Worm (Caenorhabditis elegans): ENCODE results near the gene C28H8.2.

The C28H8.2 gene

ce11 chrIII:5908408-5908807 is 11.7 kb upstream of the C28H8.2 start, which contains the start of gene C28H8.3:
Gene C28H8.3, plus strand, starts transcription at chrIII:5908700.
- no peak for TF ChIP-seq mab-5 (tag; optimal IDR thresholded peaks at IDR 0.05)
- TF ChIP-seq nhr-76 (tag; optimal IDR thresholded peaks at IDR 0.05), result no peak
- TF ChIP-seq sptf-1 (tag; optimal IDR thresholded peaks at IDR 0.05), result no peak
- no peak for TF ChIP-seq bed-3 (GFP tag; optimal IDR thresholded peaks at IDR 0.05)
- TF ChIP-seq unc-39 (tag; optimal IDR thresholded peaks at IDR 0.05), result no peak
- TF ChIP-seq ztf-11 (tag; optimal IDR thresholded peaks at IDR 0.05), result no peak
- TF ChIP-seq tbx-8 (GFP tag; optimal IDR thresholded peaks at IDR 0.05), result no peak
- TF ChIP-seq drap-1 (GFP tag; optimal IDR thresholded peaks at IDR 0.05), result no peak
- TF ChIP-seq unc-62 (GFP tag; optimal IDR thresholded peaks at IDR 0.05), result no peak
- no peak for TF ChIP-seq nhr-28 (tag; optimal IDR thresholded peaks at IDR 0.05)
- TF ChIP-seq nhr-237 (tag; optimal IDR thresholded peaks at IDR 0.05), result no peak
- no peak for TF ChIP-seq mls-2 (tag; optimal IDR thresholded peaks at IDR 0.05)
- TF ChIP-seq hlh-1 (tag; optimal IDR thresholded peaks at IDR 0.05), result no peak
- no peak for TF ChIP-seq lsy-2 (tag; optimal IDR thresholded peaks at IDR 0.05)

- no peak for TF ChIP-seq zip-8 (tag; optimal IDR thresholded peaks at IDR 0.05)
- no peak for TF ChIP-seq elt-3 (tag; optimal IDR thresholded peaks at IDR 0.05)
- no peak for TF ChIP-seq unc-39 (tag; optimal IDR thresholded peaks at IDR 0.05)
- TF ChIP-seq lin-13 (tag; optimal IDR thresholded peaks at IDR 0.05), result no peak
- no peak for TF ChIP-seq mab-5 (tag; optimal IDR thresholded peaks at IDR 0.05)
- no peak for TF ChIP-seq flh-1 (GFP tag; optimal IDR thresholded peaks at IDR 0.05)
Observed at ce11 chrIII:5914717-5915116, 5.4 kb upstream of the C28H8.2 start.

ce11 chrIII:5915926-5916325 is 4.2 kb upstream of the C28H8.2 start:
- no peak for TF ChIP-seq ham-2 (GFP tag; optimal IDR thresholded peaks at IDR 0.05)
- TF ChIP-seq elt-3 (tag; optimal IDR thresholded peaks at IDR 0.05), result no peak

- no peak for TF ChIP-seq lin-32 (GFP tag; optimal IDR thresholded peaks at IDR 0.05)
- TF ChIP-seq ceh-39 (tag; optimal IDR thresholded peaks at IDR 0.05), result no peak
- no peak for TF ChIP-seq bed-3 (GFP tag; optimal IDR thresholded peaks at IDR 0.05)
Observed at ce11 chrIII:5917365-5917958, 2.7 kb upstream of the C28H8.2 start.

ce11 chrIII:5921067-5921678 is 1.1 kb downstream of the C28H8.2 start:
- TF ChIP-seq ceh-39 (tag; optimal IDR thresholded peaks at IDR 0.05) (no peak), mab-5 (tag; optimal IDR thresholded peaks at IDR 0.05) (no peak), mep-1 (tag; optimal IDR thresholded peaks at IDR 0.05) (no peak), elt-1 (tag; optimal IDR thresholded peaks at IDR 0.05; ENCODE audit: borderline replicate concordance, insufficient read depth) (no peak), flh-1 (GFP tag; optimal IDR thresholded peaks at IDR 0.05) (no peak), ceh-43 (GFP tag; optimal IDR thresholded peaks at IDR 0.05) (no peak)

- TF ChIP-seq elt-1 (tag; optimal IDR thresholded peaks at IDR 0.05; ENCODE audit: borderline replicate concordance, insufficient read depth) (no peak), mep-1 (tag; optimal IDR thresholded peaks at IDR 0.05) (no peak), sptf-1 (tag; optimal IDR thresholded peaks at IDR 0.05) (no peak), ceh-43 (GFP tag; optimal IDR thresholded peaks at IDR 0.05) (no peak), flh-1 (GFP tag; optimal IDR thresholded peaks at IDR 0.05) (no peak), snpc-4 (tag; optimal IDR thresholded peaks at IDR 0.05) (no peak), ces-1 (GFP tag; optimal IDR thresholded peaks at IDR 0.05) (no peak), lsy-2 (tag; optimal IDR thresholded peaks at IDR 0.05) (no peak), unc-120 (tag; optimal IDR thresholded peaks at IDR 0.05; ENCODE audit: poor library complexity, severe bottlenecking) (no peak), nhr-76 (tag; optimal IDR thresholded peaks at IDR 0.05) (no peak), ham-2 (GFP tag; optimal IDR thresholded peaks at IDR 0.05) (no peak), lin-32 (GFP tag; optimal IDR thresholded peaks at IDR 0.05) (no peak), drap-1 (GFP tag; optimal IDR thresholded peaks at IDR 0.05) (no peak), mls-2 (tag; optimal IDR thresholded peaks at IDR 0.05) (no peak), unc-39 (tag; optimal IDR thresholded peaks at IDR 0.05) (no peak), hlh-1 (tag; optimal IDR thresholded peaks at IDR 0.05) (no peak), lin-13 (tag; optimal IDR thresholded peaks at IDR 0.05) (no peak), ztf-11 (tag; optimal IDR thresholded peaks at IDR 0.05) (no peak), cnd-1 (tag; optimal IDR thresholded peaks at IDR 0.05) (no peak)
Observed at ce11 chrIII:5922236-5922635, 2.1 kb downstream of the C28H8.2 start.

Data from whole organism, mixed stage, embryonic.